Worm (Caenorhabditis elegans): Measurements from ENCODE around the gene str-169.

ce11 chrIV:4986246-4986645 is 40.4 kb downstream of the str-169 start, which contains the start of gene clec-177:
- TF ChIP-seq him-1 (tag; optimal IDR thresholded peaks at IDR 0.05) (no peak), W03F9.2 (tag; optimal IDR thresholded peaks at IDR 0.05) (no peak)

All from whole organism, L4/young adult.